Fruit fly (Drosophila melanogaster) whole organism: ENCODE data around the gene CG34126.

Experiments
- CG8478 ChIP-seq: fragments of >200 bp; optimal IDR thresholded peaks from 2 replicates; lab custom pipeline; 2018; ENCODE audit warnings: inconsistent platforms
- Dll ChIP-seq: fragments of >200 bp; optimal IDR thresholded peaks from 2 replicates; lab custom pipeline; 2017
- EcR ChIP-seq, 2 experiments: fragments of >200 bp; optimal IDR thresholded peaks; 2 replicates each; lab custom pipeline; 2017; ENCODE audit warnings: missing biosample characterization in 2 of 2, missing genetic modification characterization in 2 of 2, missing genetic modification reagents in 2 of 2
- pan ChIP-seq: fragments of >200 bp; optimal IDR thresholded peaks from 2 replicates; lab custom pipeline; 2017
- psq ChIP-seq: fragments of >200 bp; optimal IDR thresholded peaks from 2 replicates; lab custom pipeline; 2017
- usp ChIP-seq: fragments of >200 bp; optimal IDR thresholded peaks from 2 replicates; lab custom pipeline; 2017; ENCODE audit warnings: missing biosample characterization, missing genetic modification characterization, mixed read lengths

DNA sequence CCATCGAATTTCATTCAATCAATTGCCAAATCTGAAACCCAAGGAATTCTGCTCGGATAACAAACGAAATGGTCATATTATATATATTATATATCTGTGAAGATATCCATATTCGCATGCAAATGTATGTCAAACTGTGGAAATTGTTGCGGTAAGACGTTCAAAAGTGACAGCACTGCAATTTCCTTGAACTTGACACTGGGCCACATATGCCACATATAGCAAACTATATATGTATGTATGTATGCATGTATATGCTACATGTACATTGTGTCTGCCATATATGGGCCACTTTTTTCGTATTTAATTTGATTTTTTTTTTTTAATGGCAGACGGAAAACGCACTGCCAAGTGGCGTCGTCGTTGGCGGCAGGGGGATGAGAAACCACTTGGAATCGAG is 39.1 kb downstream of the CG34126 start:
- no peak for TF ChIP-seq CG8478 (lab: Kevin White, UChicago)
- TF ChIP-seq EcR (GFP tag; optimal IDR thresholded peaks at IDR 0.05; lab: Kevin White, UChicago), result no peak
- TF ChIP-seq usp (GFP tag; lab: Kevin White, UChicago), result no peak
- TF ChIP-seq psq (lab: Kevin White, UChicago), result no peak
- TF ChIP-seq pan (lab: Kevin White, UChicago), result no peak
- TF ChIP-seq Dll (lab: Kevin White, UChicago), result no peak
